Worm (Caenorhabditis elegans): ENCODE measurements around the gene fbxa-120.

The fbxa-120 gene

DNA sequence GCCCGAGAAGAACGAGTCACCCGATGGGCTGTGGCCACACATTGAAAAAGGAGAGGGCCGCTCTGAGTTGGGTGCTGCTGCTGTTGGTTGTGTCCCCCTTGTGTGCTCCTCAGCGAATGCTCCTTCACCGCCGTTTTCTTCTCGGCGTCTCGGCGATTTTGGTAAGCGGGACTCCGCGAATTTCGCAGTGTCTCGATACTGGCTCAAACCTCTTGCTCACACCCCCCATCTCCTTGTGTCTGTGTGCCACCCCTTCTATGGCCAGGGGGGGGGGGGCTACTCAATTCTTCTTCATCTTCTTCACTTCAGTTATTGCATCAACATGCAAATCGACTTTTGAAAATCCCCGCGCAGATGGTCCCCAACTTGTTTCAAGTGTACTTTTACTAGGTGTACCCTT is 12.4 kb downstream of the fbxa-120 start (continued):
- no peak for TF ChIP-seq pat-9 (tag; optimal IDR thresholded peaks at IDR 0.05)
- peak; percentile 62 for TF ChIP-seq C08G9.2 (tag; optimal IDR thresholded peaks at IDR 0.05)
- TF ChIP-seq mec-3 (tag; optimal IDR thresholded peaks at IDR 0.05; ENCODE audit: borderline replicate concordance), result peak; percentile 71
- peak; percentile 24 for TF ChIP-seq syd-9 (tag; optimal IDR thresholded peaks at IDR 0.05)
- TF ChIP-seq lin-11 (tag; optimal IDR thresholded peaks at IDR 0.05), result no peak
- TF ChIP-seq ceh-34 (tag; optimal IDR thresholded peaks at IDR 0.05), result peak; percentile 72
- TF ChIP-seq F13H6.1 (tag; optimal IDR thresholded peaks at IDR 0.05), result peak; percentile 19
- peak; percentile 29 for TF ChIP-seq ceh-2 (tag; optimal IDR thresholded peaks at IDR 0.05)
- TF ChIP-seq eyg-1 (tag; optimal IDR thresholded peaks at IDR 0.05), result no peak
- TF ChIP-seq nfya-1 (tag; optimal IDR thresholded peaks at IDR 0.05), result peak; percentile 31
- peak; percentile 82 for TF ChIP-seq ceh-31 (tag; optimal IDR thresholded peaks at IDR 0.05)
- peak; percentile 56 for TF ChIP-seq ceh-19 (GFP tag; optimal IDR thresholded peaks at IDR 0.05)
- peak; percentile 15 for TF ChIP-seq fkh-6 (tag; optimal IDR thresholded peaks at IDR 0.05)
- peak; percentile 8 for TF ChIP-seq rnt-1 (tag; optimal IDR thresholded peaks at IDR 0.05)
- no peak for TF ChIP-seq Y22D7AL.16 (tag; optimal IDR thresholded peaks at IDR 0.05)
- TF ChIP-seq pros-1 (tag; optimal IDR thresholded peaks at IDR 0.05), result peak; percentile 63
- TF ChIP-seq tbx-2 (tag; optimal IDR thresholded peaks at IDR 0.05), result peak; percentile 50
- no peak for TF ChIP-seq tbx-7 (tag; optimal IDR thresholded peaks at IDR 0.05)
- no peak for TF ChIP-seq unc-3 (GFP tag; conservative IDR thresholded peaks at IDR 0.05)
- no peak for TF ChIP-seq unc-3 (tag; optimal IDR thresholded peaks at IDR 0.05)

DNA sequence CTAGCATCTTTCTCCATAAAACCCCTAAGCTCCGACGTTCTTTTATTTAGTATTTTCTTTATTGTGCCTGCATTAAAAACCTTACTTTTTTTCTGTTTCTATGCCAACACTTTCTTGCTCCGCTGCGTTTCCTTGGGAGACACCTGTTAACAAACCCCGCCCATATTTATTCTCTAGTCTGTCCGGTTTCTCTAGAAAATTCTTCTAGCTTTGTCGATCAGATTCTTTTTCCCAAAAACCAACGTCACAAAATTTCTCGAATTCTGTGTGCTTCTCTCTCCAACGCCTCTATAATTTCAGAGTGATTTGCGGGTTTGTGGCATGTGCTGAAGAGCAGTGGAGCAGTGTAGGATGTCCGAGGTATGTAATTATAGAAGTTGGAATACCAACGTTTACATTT is 15.8 kb downstream of the fbxa-120 start, which contains the start of gene ptr-5:
Gene ptr-5, plus strand, starts transcription at position 301 of the 400 bp plus-strand sequence.
- TF ChIP-seq elt-4 (tag; optimal IDR thresholded peaks at IDR 0.05) (no peak), ama-1 (optimal IDR thresholded peaks at IDR 0.05) (no peak), K09A11.1 (tag; optimal IDR thresholded peaks at IDR 0.05; ENCODE audit: insufficient read depth) (no peak), ceh-45 (GFP tag; IDR thresholded peaks at IDR 0.05) (no peak), nhr-11 (tag; optimal IDR thresholded peaks at IDR 0.05) (no peak), pha-4 (tag; optimal IDR thresholded peaks at IDR 0.05) (no peak), unc-3 (GFP tag; conservative IDR thresholded peaks at IDR 0.05) (no peak), unc-3 (tag; optimal IDR thresholded peaks at IDR 0.05) (no peak), K02D7.2 (tag; optimal IDR thresholded peaks at IDR 0.05) (no peak), elt-2 (tag; optimal IDR thresholded peaks at IDR 0.05) (no peak), rnt-1 (tag; optimal IDR thresholded peaks at IDR 0.05) (no peak)

DNA sequence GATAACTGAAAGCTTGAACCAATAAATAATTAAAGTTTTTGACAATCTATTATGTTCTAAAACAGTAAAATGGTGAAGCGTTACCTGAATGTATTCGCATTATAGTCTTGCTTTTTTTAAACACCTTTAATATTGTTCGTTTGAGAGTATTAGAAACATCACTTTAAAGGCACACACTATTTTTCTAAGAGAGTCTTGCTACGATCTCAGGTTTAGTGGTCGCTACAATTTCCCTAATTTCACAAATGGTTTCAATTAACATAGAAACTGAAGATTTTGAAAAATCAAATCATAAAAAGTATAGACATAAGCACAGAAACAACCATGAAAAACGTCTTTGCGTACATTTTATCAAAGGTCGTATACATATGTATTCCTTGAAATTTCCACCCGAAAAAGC is 18.1 kb downstream of the fbxa-120 start:
- TF ChIP-seq syd-9 (tag; optimal IDR thresholded peaks at IDR 0.05), result no peak
- TF ChIP-seq pat-9 (tag; optimal IDR thresholded peaks at IDR 0.05), result no peak
- no peak for TF ChIP-seq sox-2 (GFP tag; IDR thresholded peaks at IDR 0.05)
- no peak for TF ChIP-seq ama-1 (optimal IDR thresholded peaks at IDR 0.05)
- no peak for TF ChIP-seq K02D7.2 (tag; optimal IDR thresholded peaks at IDR 0.05)
- TF ChIP-seq C38D4.7 (GFP tag; optimal IDR thresholded peaks at IDR 0.05), result no peak
- no peak for TF ChIP-seq nhr-232 (tag; optimal IDR thresholded peaks at IDR 0.05)
- no peak for TF ChIP-seq nhr-11 (tag; optimal IDR thresholded peaks at IDR 0.05)
- no peak for TF ChIP-seq pha-2 (tag; optimal IDR thresholded peaks at IDR 0.05)
- TF ChIP-seq che-1 (tag; optimal IDR thresholded peaks at IDR 0.05), result no peak
- no peak for TF ChIP-seq hlh-15 (tag; optimal IDR thresholded peaks at IDR 0.05)
- no peak for TF ChIP-seq ceh-30 (tag; optimal IDR thresholded peaks at IDR 0.05)
- no peak for TF ChIP-seq eyg-1 (tag; optimal IDR thresholded peaks at IDR 0.05)

DNA sequence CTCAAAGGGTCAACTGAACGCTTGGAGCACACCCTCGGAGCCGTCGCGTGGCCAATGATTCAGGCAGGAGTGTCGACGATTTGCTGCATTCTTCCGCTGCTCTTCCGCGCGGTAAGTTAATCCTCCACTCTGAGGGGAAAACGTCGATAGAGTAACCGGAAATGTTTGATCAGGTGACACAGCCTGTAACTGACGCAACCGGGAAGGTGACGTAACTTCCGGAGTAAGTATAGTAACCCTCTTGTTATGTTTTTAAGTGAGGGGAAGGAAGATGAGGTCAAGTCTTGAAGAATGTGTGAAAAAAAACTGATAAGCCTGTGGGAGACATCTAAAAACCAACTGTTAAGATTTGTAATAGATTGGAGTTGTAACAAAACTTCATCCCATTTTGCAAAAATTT is 22.4 kb downstream of the fbxa-120 start:
- TF ChIP-seq mec-3 (tag; optimal IDR thresholded peaks at IDR 0.05; ENCODE audit: borderline replicate concordance) (no peak), C08G9.2 (tag; optimal IDR thresholded peaks at IDR 0.05) (no peak), lim-6 (tag; optimal IDR thresholded peaks at IDR 0.05) (no peak), tbx-2 (tag; optimal IDR thresholded peaks at IDR 0.05) (no peak), che-1 (tag; optimal IDR thresholded peaks at IDR 0.05) (no peak), syd-9 (tag; optimal IDR thresholded peaks at IDR 0.05) (no peak), dve-1 (tag; optimal IDR thresholded peaks at IDR 0.05) (no peak), elt-2 (tag; optimal IDR thresholded peaks at IDR 0.05) (no peak), ceh-19 (GFP tag; optimal IDR thresholded peaks at IDR 0.05) (no peak), unc-55 (GFP tag; optimal IDR thresholded peaks at IDR 0.05) (no peak), ceh-30 (tag; optimal IDR thresholded peaks at IDR 0.05) (no peak), pag-3 (tag; optimal IDR thresholded peaks at IDR 0.05; ENCODE audit: borderline replicate concordance) (no peak)

Data from whole organism, late embryonic.